Worm (Caenorhabditis elegans): ENCODE measurements around the gene C44C10.5.
A peak's percentile ranks its signal among the peaks of the same experiment; 100 is the strongest.

The C44C10.5 gene

DNA sequence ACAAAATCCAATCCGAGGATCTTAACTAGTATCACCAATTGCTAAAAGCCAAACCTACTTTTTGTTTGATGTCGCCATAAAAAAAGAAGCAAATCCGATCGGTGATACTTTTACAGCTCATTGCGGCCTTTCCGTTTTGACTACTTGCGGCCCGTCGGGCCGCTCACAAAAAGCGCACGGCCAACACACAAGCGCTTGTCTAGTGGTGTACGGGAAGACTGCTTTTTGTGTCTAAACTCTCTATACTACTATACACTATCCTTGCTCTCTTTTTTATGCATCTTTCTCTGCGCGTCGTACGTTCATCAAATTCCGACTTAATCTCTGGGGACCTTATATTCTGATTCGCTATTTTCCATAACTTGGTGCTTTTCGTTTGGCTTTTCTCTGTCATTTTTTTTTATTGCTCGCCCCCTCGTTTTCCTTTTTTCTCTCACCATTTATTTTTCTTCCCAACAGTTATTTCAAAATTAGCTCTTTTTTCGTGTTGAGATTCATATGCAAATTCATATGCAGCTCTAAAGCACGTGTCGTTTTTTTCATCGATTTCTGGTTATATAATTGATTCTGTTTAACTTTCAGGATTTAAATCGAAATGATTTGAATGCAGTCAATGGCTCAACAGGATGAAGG is 23.7 kb upstream of the C44C10.5 start, which contains the start of gene noca-2 (continued):
- TF ChIP-seq dpl-1 (GFP tag; optimal IDR thresholded peaks at IDR 0.05) = peak; percentile 17

DNA sequence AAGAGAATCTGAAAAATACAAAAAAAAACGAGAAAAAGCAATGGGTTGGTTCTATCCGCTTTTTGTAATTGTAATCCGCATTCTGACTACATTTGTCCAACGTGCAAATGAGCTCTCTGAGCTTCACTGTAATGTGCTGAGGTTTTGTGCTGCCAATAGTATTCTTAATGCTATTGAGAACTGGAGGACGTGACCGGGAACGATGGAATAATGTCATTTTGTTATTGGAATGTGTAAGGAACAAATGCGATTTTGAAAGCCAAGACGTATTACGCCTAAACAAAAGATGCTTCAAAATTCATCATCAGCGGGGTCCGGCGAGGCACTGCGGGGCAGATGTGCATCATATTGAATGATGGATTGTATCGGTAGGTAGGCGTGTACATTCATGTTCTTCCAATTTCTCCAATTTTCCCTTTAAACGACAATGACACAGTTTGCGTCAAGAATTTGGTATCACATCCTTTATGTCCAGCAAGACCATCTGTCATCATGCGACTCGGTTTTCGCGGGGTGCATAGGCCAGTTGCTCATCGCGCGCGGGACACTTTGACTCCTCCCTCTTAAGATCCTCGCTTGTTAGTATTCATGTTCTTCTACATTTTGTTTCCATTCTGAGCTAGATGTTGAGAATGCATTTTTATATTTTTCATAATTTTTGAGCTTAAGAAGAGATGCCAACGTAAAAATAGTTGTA is 17.1 kb upstream of the C44C10.5 start:
- TF ChIP-seq saeg-2 (GFP tag; IDR thresholded peaks at IDR 0.05) (no peak), duxl-1 (tag; optimal IDR thresholded peaks at IDR 0.05; ENCODE audit: poor library complexity) (no peak), spr-1 (tag; optimal IDR thresholded peaks at IDR 0.05) (no peak), zfp-2 (tag; optimal IDR thresholded peaks at IDR 0.05) (no peak), lim-7 (GFP tag; IDR thresholded peaks at IDR 0.05) (no peak), php-3 (GFP tag; IDR thresholded peaks at IDR 0.05) (no peak), nhr-237 (tag; optimal IDR thresholded peaks at IDR 0.05) (no peak), unc-62 (GFP tag; optimal IDR thresholded peaks at IDR 0.05 in 1 of 2) (peak in 1 of 2 experiments; percentile 51), unc-62 (tag; optimal IDR thresholded peaks at IDR 0.05) (no peak)

- TF ChIP-seq dmd-9 (GFP tag; IDR thresholded peaks at IDR 0.05) (no peak), madf-9 (GFP tag; conservative IDR thresholded peaks at IDR 0.05) (no peak), nhr-6 (tag; optimal IDR thresholded peaks at IDR 0.05) (no peak), nhr-102 (tag; optimal IDR thresholded peaks at IDR 0.05) (no peak), nhr-41 (GFP tag; IDR thresholded peaks at IDR 0.05) (no peak), hlh-11 (tag; optimal IDR thresholded peaks at IDR 0.05) (no peak), F10B5.3 (tag; optimal IDR thresholded peaks at IDR 0.05) (no peak), tra-1 (GFP tag; IDR thresholded peaks at IDR 0.05) (no peak), php-3 (GFP tag; IDR thresholded peaks at IDR 0.05) (no peak), ctbp-1 (GFP tag; IDR thresholded peaks at IDR 0.05) (no peak), hlh-30 (tag; optimal IDR thresholded peaks at IDR 0.05; ENCODE audit: insufficient read depth) (no peak), tag-97 (GFP tag; IDR thresholded peaks at IDR 0.05) (no peak), nhr-48 (tag; optimal IDR thresholded peaks at IDR 0.05) (no peak), nhr-76 (tag; optimal IDR thresholded peaks at IDR 0.05) (no peak), ceh-28 (tag; optimal IDR thresholded peaks at IDR 0.05) (no peak), fos-1 (tag; optimal IDR thresholded peaks at IDR 0.05) (no peak)
Measured at ce11 chrX:11675573-11675972, 14.8 kb upstream of the C44C10.5 start.

ce11 chrX:11679211-11679977 is 10.9 kb upstream of the C44C10.5 start:
- no peak for TF ChIP-seq arid-1 (GFP tag; conservative IDR thresholded peaks at IDR 0.05)
- TF ChIP-seq daf-16 (GFP tag; optimal IDR thresholded peaks at IDR 0.05) = peak in 1 of 2 experiments; percentile 59
- peak; percentile 87 for TF ChIP-seq daf-16 (tag; optimal IDR thresholded peaks at IDR 0.05)
- no peak for TF ChIP-seq dmd-8 (GFP tag; IDR thresholded peaks at IDR 0.05)
- TF ChIP-seq tra-1 (GFP tag; IDR thresholded peaks at IDR 0.05) = peak; percentile 67; the same call in 1 of the 2 replicates
- peak; percentile 93 for TF ChIP-seq dmd-6 (GFP tag; IDR thresholded peaks at IDR 0.05)
- peak in 1 of 2 experiments; percentile 18 for TF ChIP-seq hif-1 (tag; optimal IDR thresholded peaks at IDR 0.05)
- no peak for TF ChIP-seq skn-1 (tag; optimal IDR thresholded peaks at IDR 0.05)
- no peak for TF ChIP-seq mdl-1 (tag; optimal IDR thresholded peaks at IDR 0.05)
- peak in 1 of 2 experiments; percentile 97 for TF ChIP-seq unc-62 (GFP tag; optimal IDR thresholded peaks at IDR 0.05 in 1 of 2)
- TF ChIP-seq unc-62 (tag; optimal IDR thresholded peaks at IDR 0.05) = no peak
- TF ChIP-seq nhr-25 (tag; optimal IDR thresholded peaks at IDR 0.05; ENCODE audit: borderline replicate concordance, insufficient read depth) = no peak
- peak; percentile 33 for TF ChIP-seq hlh-30 (tag; optimal IDR thresholded peaks at IDR 0.05; ENCODE audit: insufficient read depth)
- no peak for TF ChIP-seq pqm-1 (tag; optimal IDR thresholded peaks at IDR 0.05)
- TF ChIP-seq daf-19 (GFP tag; conservative IDR thresholded peaks at IDR 0.05) = no peak
- peak; percentile 49 for TF ChIP-seq hlh-11 (tag; optimal IDR thresholded peaks at IDR 0.05)
- peak; percentile 29 for TF ChIP-seq nhr-48 (tag; optimal IDR thresholded peaks at IDR 0.05)
- peak; percentile 26 for TF ChIP-seq dve-1 (tag; optimal IDR thresholded peaks at IDR 0.05; ENCODE audit: insufficient read depth)
